Worm (Caenorhabditis elegans) whole organism, L2 larva: Measurements from ENCODE around the gene his-2.

Source experiments
- aly-2 ChIP-seq: fragments of 150-350 bp; optimal IDR thresholded peaks from 2 replicates; lab custom pipeline; 2014; ENCODE audit warnings: missing biosample characterization, missing genetic modification characterization
- blmp-1 ChIP-seq: sonication (generic microtip); optimal IDR thresholded peaks from 2 replicates; lab custom pipeline; 2017; ENCODE audit warnings: missing genetic modification characterization, mild to moderate bottlenecking, missing compliant biosample characterization, antibody characterized with exemption, moderate library complexity; ENCODE audit not compliant: insufficient read depth
- lin-11 ChIP-seq: fragments of 150-350 bp; sonication (generic microtip); optimal IDR thresholded peaks from 2 replicates; lab custom pipeline; 2014; ENCODE audit warnings: missing biosample characterization, missing genetic modification characterization, inconsistent platforms, mixed read lengths
- nhr-25 ChIP-seq: fragments of 150-350 bp; sonication (generic microtip); optimal IDR thresholded peaks from 3 replicates; lab custom pipeline; 2014; ENCODE audit warnings: missing biosample characterization, missing genetic modification characterization
- snpc-4 ChIP-seq: fragments of 150-350 bp; optimal IDR thresholded peaks from 2 replicates; lab custom pipeline; 2014; ENCODE audit warnings: missing biosample characterization, missing genetic modification characterization
- unc-62 ChIP-seq: fragments of 150-350 bp; optimal IDR thresholded peaks from 2 replicates; lab custom pipeline; 2014; ENCODE audit warnings: missing biosample characterization, missing genetic modification reagents, missing genetic modification characterization
- ztf-4 ChIP-seq: fragments of 150-350 bp; optimal IDR thresholded peaks from 2 replicates; lab custom pipeline; 2014; ENCODE audit warnings: missing biosample characterization, missing genetic modification characterization

DNA sequence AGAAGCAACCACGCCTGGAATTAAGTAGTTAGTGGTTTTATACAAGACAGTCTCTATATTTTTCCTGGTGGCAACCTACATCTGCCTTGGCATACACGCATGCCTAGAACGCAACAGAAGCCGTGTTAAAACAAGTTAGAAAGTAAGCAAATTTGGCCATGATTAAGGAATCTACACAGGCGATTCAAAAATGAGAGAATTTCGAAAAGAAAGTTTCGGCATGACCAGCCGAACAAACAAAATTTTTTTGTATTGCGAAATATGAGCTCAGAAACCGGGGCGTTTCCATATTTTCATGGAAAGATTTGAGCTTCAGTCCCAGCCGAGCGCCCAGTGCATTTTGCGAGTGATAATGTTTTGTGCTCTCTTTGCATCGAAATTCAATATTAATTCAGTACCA is 18.1 kb upstream of the his-2 start, which contains the start of gene F14H3.15:
- no peak for TF ChIP-seq ztf-4 (tag; lab: Kevin White, UChicago)
- TF ChIP-seq blmp-1 (tag; lab: Kevin White, UChicago): no peak
- no peak for TF ChIP-seq aly-2 (tag; lab: Kevin White, UChicago)
- TF ChIP-seq unc-62 (GFP tag; lab: Kevin White, UChicago): no peak
- TF ChIP-seq snpc-4 (tag; lab: Kevin White, UChicago): no peak
- no peak for TF ChIP-seq lin-11 (tag; lab: Kevin White, UChicago)
- no peak for TF ChIP-seq nhr-25
